Worm (Caenorhabditis elegans) whole organism, L1 larva: ENCODE results near the gene ngn-1.

ENCODE experiments used
- ama-1 ChIP-seq: fragments of 150-350 bp; optimal IDR thresholded peaks from 2 replicates; lab custom pipeline; 2014
- egl-27 ChIP-seq, 2 experiments: fragments of 150-350 bp in 1 of 2; sonication (generic microtip); optimal IDR thresholded peaks; 3 replicates each; lab custom pipeline; 2017 to 2018; ENCODE audit warnings: missing biosample characterization in 2 of 2, missing genetic modification characterization in 2 of 2, missing genetic modification reagents in 2 of 2
- nhr-12 ChIP-seq: sonication (generic microtip); optimal IDR thresholded peaks from 2 replicates; lab custom pipeline; 2017; ENCODE audit warnings: missing biosample characterization, missing genetic modification characterization
- nhr-20 ChIP-seq: sonication (generic microtip); optimal IDR thresholded peaks from 2 replicates; lab custom pipeline; 2016; ENCODE audit warnings: mild to moderate bottlenecking, missing genetic modification characterization, missing compliant biosample characterization

ce11 chrIV:2670664-2671063 is 42.6 kb upstream of the ngn-1 start:
- TF ChIP-seq ama-1 (lab: Kevin White, UChicago) = no peak
- no peak for TF ChIP-seq nhr-20 (tag; lab: Kevin White, UChicago)
- TF ChIP-seq nhr-12 = no peak
- no peak for TF ChIP-seq egl-27 (tag; optimal IDR thresholded peaks at IDR 0.05; lab: Kevin White, UChicago)
